Worm (Caenorhabditis elegans) whole organism, late embryonic: ENCODE results near the gene Y43F8B.2.

Source experiments
- ama-1 ChIP-seq: fragments of 150-350 bp; optimal IDR thresholded peaks from 2 replicates; lab custom pipeline; 2014
- pqm-1 ChIP-seq: sonication (generic microtip); optimal IDR thresholded peaks from 2 replicates; lab custom pipeline; 2016; ENCODE audit warnings: missing genetic modification characterization, missing compliant biosample characterization

DNA sequence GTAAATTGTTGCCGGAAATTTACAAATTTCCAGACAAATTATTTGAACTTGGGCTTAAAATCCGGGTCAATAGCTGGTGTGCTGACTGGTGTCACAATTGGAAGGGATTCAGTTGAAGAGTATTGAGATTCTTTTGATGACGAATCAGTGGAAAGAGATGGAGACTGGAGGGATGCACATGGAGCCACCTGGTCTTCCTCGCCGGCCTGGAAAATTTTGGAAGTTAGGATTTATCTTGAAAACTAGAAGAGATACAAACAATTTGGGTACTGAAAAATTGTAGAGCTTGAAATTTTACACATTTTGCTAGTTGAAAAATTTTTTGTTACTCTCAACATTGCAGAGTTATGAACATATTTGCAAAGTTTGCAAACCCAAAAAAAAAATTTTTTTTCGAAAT lies 12.8 kb downstream of the Y43F8B.2 start:
- TF ChIP-seq ama-1 (no peak), pqm-1 (tag; lab: Kevin White, UChicago) (no peak)
